Worm (Caenorhabditis elegans) whole organism, midembryonic: ENCODE measurements around the gene pef-1.

Experiments
- T22C8.4 ChIP-seq: fragments of 200-800 bp; sonication (Bioruptor generic); IDR thresholded peaks from 2 replicates; pipeline ENCODE4 v1.3.6; 2022; ENCODE audit warnings: missing genetic modification characterization, missing compliant biosample characterization
- cog-1 ChIP-seq: sonication (generic microtip); optimal IDR thresholded peaks from 2 replicates; lab custom pipeline; 2016; ENCODE audit warnings: missing genetic modification characterization, missing compliant biosample characterization
- flt-1 ChIP-seq: fragments of 200-800 bp; sonication (Bioruptor generic); IDR thresholded peaks from 2 replicates; pipeline ENCODE4 v1.3.6; 2022; ENCODE audit warnings: missing genetic modification characterization, missing compliant biosample characterization
- klf-2 ChIP-seq: fragments of 200-800 bp; sonication (Bioruptor generic); conservative IDR thresholded peaks from 2 replicates; pipeline ENCODE4 v1.3.6; 2022; ENCODE audit warnings: missing genetic modification reagents, missing genetic modification characterization, missing compliant biosample characterization
- med-1 ChIP-seq: sonication (generic microtip); optimal IDR thresholded peaks from 2 replicates; lab custom pipeline; 2017; ENCODE audit warnings: missing genetic modification characterization, mild to moderate bottlenecking, missing compliant biosample characterization, antibody characterized with exemption, missing genetic modification reagents; ENCODE audit not compliant: insufficient read depth
- tab-1 ChIP-seq: fragments of 200-800 bp; sonication (Bioruptor generic); IDR thresholded peaks from 2 replicates; pipeline ENCODE4 v1.3.6; 2022; ENCODE audit warnings: missing genetic modification characterization, missing compliant biosample characterization
- ztf-23 ChIP-seq: fragments of 200-800 bp; sonication (Bioruptor generic); IDR thresholded peaks from 2 replicates; pipeline ENCODE4 v1.3.6; 2022; ENCODE audit warnings: missing genetic modification reagents, missing genetic modification characterization, missing compliant biosample characterization
- ztf-29 ChIP-seq: fragments of 200-800 bp; sonication (Bioruptor generic); IDR thresholded peaks from 2 replicates; pipeline ENCODE4 v1.3.6; 2022; ENCODE audit warnings: missing genetic modification reagents, missing genetic modification characterization, missing compliant biosample characterization

- TF ChIP-seq flt-1: no peak
- TF ChIP-seq ztf-29 (GFP tag; lab: Robert Waterston, UW): no peak
- no peak for TF ChIP-seq klf-2 (GFP tag; lab: Robert Waterston, UW)
- TF ChIP-seq med-1 (GFP tag; lab: Kevin White, UChicago): no peak
- no peak for TF ChIP-seq cog-1
- TF ChIP-seq tab-1 (GFP tag; lab: Robert Waterston, UW): no peak
- TF ChIP-seq ztf-23 (GFP tag; lab: Robert Waterston, UW): no peak
- TF ChIP-seq T22C8.4 (GFP tag; lab: Robert Waterston, UW): no peak
Measured at ce11 chrIII:910540-911311, 15.4 kb downstream of the pef-1 start, which contains the start of the genes F23H11.5 and bra-2.
